Worm (Caenorhabditis elegans) whole organism, L4 larva: ENCODE measurements around the gene Y38H6C.24.

ENCODE experiments used
- F44E2.7 ChIP-seq: fragments of 200-800 bp; sonication (Bioruptor generic); IDR thresholded peaks from 2 replicates; pipeline ENCODE4 v2.1.2; 2022; ENCODE audit warnings: missing genetic modification characterization, missing compliant biosample characterization
- R02D3.7 ChIP-seq: fragments of 150-350 bp; sonication (generic microtip); optimal IDR thresholded peaks from 3 replicates; lab custom pipeline; 2014; ENCODE audit warnings: missing biosample characterization, missing genetic modification characterization
- Y105C5A.15 ChIP-seq: fragments of 200-800 bp; sonication (Bioruptor generic); IDR thresholded peaks from 2 replicates; pipeline ENCODE4 v1.3.6; 2022; ENCODE audit warnings: missing genetic modification characterization, missing compliant biosample characterization
- aha-1 ChIP-seq: fragments of 150-350 bp; peaks from one replicate; lab custom pipeline; 2014; ENCODE audit warnings: missing biosample characterization, missing genetic modification characterization
- ceh-28 ChIP-seq: fragments of 150-350 bp; optimal IDR thresholded peaks from 2 replicates; lab custom pipeline; 2014; ENCODE audit warnings: missing biosample characterization, missing genetic modification reagents, missing genetic modification characterization
- ceh-32 ChIP-seq: sonication (generic microtip); optimal IDR thresholded peaks from 2 replicates; lab custom pipeline; 2016; ENCODE audit warnings: mild to moderate bottlenecking, missing genetic modification characterization, missing compliant biosample characterization; ENCODE audit not compliant: poor library complexity
- ceh-44 ChIP-seq: fragments of 200-800 bp; sonication (Bioruptor generic); IDR thresholded peaks from 2 replicates; pipeline ENCODE4 v1.3.6; 2022; ENCODE audit warnings: missing genetic modification reagents, missing genetic modification characterization, missing compliant biosample characterization
- ceh-62 ChIP-seq: sonication (generic microtip); optimal IDR thresholded peaks from 2 replicates; lab custom pipeline; 2017; ENCODE audit warnings: missing biosample characterization, missing genetic modification characterization
- ctbp-1 ChIP-seq: fragments of 200-800 bp; sonication (Bioruptor generic); IDR thresholded peaks from 2 replicates; pipeline ENCODE4 v1.3.6; 2022; ENCODE audit warnings: missing genetic modification reagents, missing genetic modification characterization, missing compliant biosample characterization
- daf-19 ChIP-seq: fragments of 200-800 bp; sonication (Bioruptor generic); conservative IDR thresholded peaks from 2 replicates; pipeline ENCODE4 v1.3.6; 2022; ENCODE audit warnings: missing genetic modification characterization, missing compliant biosample characterization
- dpl-1 ChIP-seq: fragments of 150-350 bp; optimal IDR thresholded peaks from 2 replicates; lab custom pipeline; 2014; ENCODE audit warnings: missing biosample characterization, missing genetic modification reagents, missing genetic modification characterization
- duxl-1 ChIP-seq: sonication (generic microtip); optimal IDR thresholded peaks from 2 replicates; lab custom pipeline; 2016; ENCODE audit warnings: mild to moderate bottlenecking, missing genetic modification characterization, moderate library complexity, missing compliant biosample characterization; ENCODE audit not compliant: poor library complexity
- dve-1 ChIP-seq: sonication (generic microtip); optimal IDR thresholded peaks from 2 replicates; lab custom pipeline; 2017; ENCODE audit warnings: antibody characterized with exemption, mild to moderate bottlenecking, missing genetic modification characterization, missing compliant biosample characterization; ENCODE audit not compliant: insufficient read depth
- egl-27 ChIP-seq: sonication (generic microtip); optimal IDR thresholded peaks from 3 replicates; lab custom pipeline; 2017; ENCODE audit warnings: missing biosample characterization, missing genetic modification reagents, missing genetic modification characterization
- egl-43 ChIP-seq: fragments of 200-800 bp; sonication (Bioruptor generic); IDR thresholded peaks from 2 replicates; pipeline ENCODE4 v1.3.6; 2022; ENCODE audit warnings: missing genetic modification reagents, missing genetic modification characterization, missing compliant biosample characterization
- hif-1 ChIP-seq, 2 experiments: sonication (generic microtip); optimal IDR thresholded peaks; 2 replicates each; lab custom pipeline; 2016 to 2017; ENCODE audit warnings: missing compliant biosample characterization in 2 of 2, missing genetic modification characterization in 2 of 2, missing genetic modification reagents in 2 of 2, missing genotype in 2 of 2, mild to moderate bottlenecking in 1 of 2
- hlh-11 ChIP-seq: fragments of 200-800 bp; sonication (Bioruptor generic); optimal IDR thresholded peaks from 2 replicates; lab custom pipeline; 2018; ENCODE audit warnings: mild to moderate bottlenecking, missing genetic modification characterization, missing compliant biosample characterization
- hlh-30 ChIP-seq: sonication (generic microtip); optimal IDR thresholded peaks from 2 replicates; lab custom pipeline; 2017; ENCODE audit warnings: antibody characterized with exemption, mild to moderate bottlenecking, missing genetic modification characterization, missing compliant biosample characterization; ENCODE audit not compliant: insufficient read depth
- lim-7 ChIP-seq: fragments of 200-800 bp; sonication (Bioruptor generic); IDR thresholded peaks from 2 replicates; pipeline ENCODE4 v1.3.6; 2022; ENCODE audit warnings: missing genetic modification characterization, missing compliant biosample characterization
- lin-38 ChIP-seq: fragments of 200-800 bp; sonication (Bioruptor generic); IDR thresholded peaks from 2 replicates; pipeline ENCODE4 v1.3.6; 2022; ENCODE audit warnings: missing genetic modification reagents, missing genetic modification characterization, missing compliant biosample characterization
- lin-39 ChIP-seq: fragments of 150-350 bp; optimal IDR thresholded peaks from 2 replicates; lab custom pipeline; 2014; ENCODE audit warnings: missing biosample characterization, missing genetic modification reagents, missing genetic modification characterization
- lsy-2 ChIP-seq, 2 experiments: fragments of 150-350 bp in 1 of 2; sonication (generic microtip) in 1 of 2; optimal IDR thresholded peaks; 2 replicates each; lab custom pipeline; 2014 to 2017; ENCODE audit warnings: missing biosample characterization in 2 of 2, missing genetic modification characterization in 2 of 2
- mdl-1 ChIP-seq, 2 experiments: fragments of 150-350 bp in 1 of 2; sonication (generic microtip) in 1 of 2; optimal IDR thresholded peaks; 2 replicates each; lab custom pipeline; 2014 to 2017; ENCODE audit warnings: missing biosample characterization in 2 of 2, missing genetic modification characterization in 2 of 2
- mdt-29 ChIP-seq: fragments of 200-800 bp; sonication (Bioruptor generic); IDR thresholded peaks from 2 replicates; pipeline ENCODE4 v1.3.6; 2022; ENCODE audit warnings: missing genetic modification reagents, missing genetic modification characterization, missing compliant biosample characterization
- mep-1 ChIP-seq: fragments of 150-350 bp; sonication (generic microtip); optimal IDR thresholded peaks from 3 replicates; lab custom pipeline; 2014; ENCODE audit warnings: missing biosample characterization, missing genetic modification characterization
- mes-2 ChIP-seq: sonication (generic microtip); optimal IDR thresholded peaks from 2 replicates; lab custom pipeline; 2016; ENCODE audit warnings: missing genotype, mild to moderate bottlenecking, missing genetic modification characterization, missing compliant biosample characterization; ENCODE audit not compliant: poor library complexity, severe bottlenecking
- nhr-102 ChIP-seq: sonication (generic microtip); optimal IDR thresholded peaks from 2 replicates; lab custom pipeline; 2016; ENCODE audit warnings: mild to moderate bottlenecking, missing genetic modification characterization, moderate library complexity, missing compliant biosample characterization
- nhr-11 ChIP-seq: fragments of 150-350 bp; optimal IDR thresholded peaks from 2 replicates; lab custom pipeline; 2014; ENCODE audit warnings: missing biosample characterization, missing genetic modification characterization
- nhr-25 ChIP-seq: sonication (generic microtip); optimal IDR thresholded peaks from 2 replicates; lab custom pipeline; 2017; ENCODE audit warnings: missing genetic modification characterization, mild to moderate bottlenecking, missing compliant biosample characterization, antibody characterized with exemption, moderate library complexity, borderline replicate concordance; ENCODE audit not compliant: insufficient read depth
- nhr-28 ChIP-seq: fragments of 150-350 bp; optimal IDR thresholded peaks from 2 replicates; lab custom pipeline; 2014; ENCODE audit warnings: missing biosample characterization, missing genetic modification characterization
- nhr-41 ChIP-seq: fragments of 200-800 bp; sonication (Bioruptor generic); IDR thresholded peaks from 2 replicates; pipeline ENCODE4 v1.3.6; 2022; ENCODE audit warnings: missing genetic modification reagents, missing genetic modification characterization, missing compliant biosample characterization
- nhr-6 ChIP-seq: fragments of 150-350 bp; optimal IDR thresholded peaks from 2 replicates; lab custom pipeline; 2014; ENCODE audit warnings: missing biosample characterization, missing genetic modification characterization
- nhr-77 ChIP-seq: fragments of 150-350 bp; optimal IDR thresholded peaks from 2 replicates; lab custom pipeline; 2014; ENCODE audit warnings: missing biosample characterization, missing genetic modification characterization
- pha-4 ChIP-seq, 2 experiments: fragments of 150-350 bp in 1 of 2; fragments of 200-800 bp in 1 of 2; sonication (Bioruptor generic) in 1 of 2; IDR thresholded peaks in 1 of 2; optimal IDR thresholded peaks in 1 of 2; 2 replicates each; pipeline versions ENCODE4 v1.3.6 to Lab custom; 2014 to 2022; ENCODE audit warnings: missing genetic modification characterization in 2 of 2, missing genetic modification reagents in 2 of 2, missing biosample characterization in 1 of 2, missing compliant biosample characterization in 1 of 2
- php-3 ChIP-seq: fragments of 200-800 bp; sonication (Bioruptor generic); IDR thresholded peaks from 2 replicates; pipeline ENCODE4 v1.3.6; 2022; ENCODE audit warnings: missing genetic modification reagents, missing genetic modification characterization, missing compliant biosample characterization
- rbr-2 ChIP-seq: sonication (generic microtip); optimal IDR thresholded peaks from 2 replicates; lab custom pipeline; 2016; ENCODE audit warnings: missing genotype, missing genetic modification characterization, missing compliant biosample characterization
- spr-3 ChIP-seq: fragments of 200-800 bp; sonication (Bioruptor generic); optimal IDR thresholded peaks from 2 replicates; lab custom pipeline; 2018; ENCODE audit warnings: mild to moderate bottlenecking, missing genetic modification characterization, missing compliant biosample characterization
- tra-1 ChIP-seq: fragments of 200-800 bp; sonication (Bioruptor generic); IDR thresholded peaks from 2 replicates; pipeline ENCODE4 v1.3.6; 2022; ENCODE audit warnings: missing genetic modification reagents, missing genetic modification characterization, missing compliant biosample characterization
- unc-130 ChIP-seq: sonication (generic microtip); optimal IDR thresholded peaks from 2 replicates; lab custom pipeline; 2016; ENCODE audit warnings: missing genetic modification reagents, missing genetic modification characterization, missing compliant biosample characterization
- zip-11 ChIP-seq: fragments of 200-800 bp; sonication (Bioruptor generic); IDR thresholded peaks from 2 replicates; pipeline ENCODE4 v1.3.6; 2022; ENCODE audit warnings: missing genetic modification characterization, missing compliant biosample characterization
- ztf-11 ChIP-seq: fragments of 150-350 bp; optimal IDR thresholded peaks from 2 replicates; lab custom pipeline; 2014; ENCODE audit warnings: missing biosample characterization, missing genetic modification characterization
- ztf-7 ChIP-seq: fragments of 150-350 bp; optimal IDR thresholded peaks from 2 replicates; lab custom pipeline; 2014; ENCODE audit warnings: missing biosample characterization, missing genetic modification characterization

Gene Y38H6C.24

ce11 chrV:20476981-20477380 is 49.3 kb upstream of the Y38H6C.24 start:
- TF ChIP-seq nhr-102 (tag; lab: Kevin White, UChicago) = no peak
- peak in 1 of 2 experiments; percentile 50 for TF ChIP-seq lsy-2 (tag; optimal IDR thresholded peaks at IDR 0.05; lab: Kevin White, UChicago)

ce11 chrV:20479013-20479739 is 47.1 kb upstream of the Y38H6C.24 start, which contains the start of the genes calf-1 and rpl-2:
calf-1 (minus strand) TSS chrV:20479089.
rpl-2 (plus strand) TSS chrV:20479689.
- TF ChIP-seq mes-2 (peak; percentile 82), dpl-1 (peak; percentile 55), rbr-2 (tag; lab: Kevin White, UChicago) (peak; percentile 22), egl-27 (tag; lab: Kevin White, UChicago) (no peak), egl-43 (no peak), nhr-6 (tag; lab: Kevin White, UChicago) (peak; percentile 26), hlh-11 (peak; percentile 55), hlh-30 (tag; lab: Kevin White, UChicago) (peak; percentile 68), nhr-11 (tag; lab: Kevin White, UChicago) (peak; percentile 23), aha-1 (tag; lab: Kevin White, UChicago) (peak; percentile 94), lin-39 (tag; lab: Kevin White, UChicago) (no peak), spr-3 (GFP tag; lab: Kevin White, UChicago) (no peak), mep-1 (tag; lab: Kevin White, UChicago) (peak; percentile 69), nhr-28 (tag; lab: Kevin White, UChicago) (peak; percentile 21), hif-1 (tag; optimal IDR thresholded peaks at IDR 0.05; lab: Kevin White, UChicago) (peak in 1 of 2 experiments; percentile 43), dve-1 (tag; lab: Kevin White, UChicago) (peak; percentile 55), pha-4 (GFP tag; IDR thresholded peaks at IDR 0.05; lab: Robert Waterston, UW) (0 out of 2 replicates have a peak, but pooled peaks have one; percentile 49), pha-4 (tag; optimal IDR thresholded peaks at IDR 0.05; lab: Kevin White, UChicago) (no peak), php-3 (no peak), lsy-2 (tag; optimal IDR thresholded peaks at IDR 0.05; lab: Kevin White, UChicago) (peak; percentile 0 to 73), R02D3.7 (tag; lab: Kevin White, UChicago) (peak; percentile 73), unc-130 (GFP tag; lab: Kevin White, UChicago) (peak; percentile 23), ceh-32 (tag; lab: Kevin White, UChicago) (no peak), mdl-1 (tag; optimal IDR thresholded peaks at IDR 0.05; lab: Kevin White, UChicago) (peak in 1 of 2 experiments; percentile 2), lin-38 (GFP tag; lab: Robert Waterston, UW) (peak; percentile 44; the same call in 1 of the 2 replicates), nhr-77 (tag; lab: Kevin White, UChicago) (peak; percentile 29)

- peak; percentile 82; the same call in 1 of the 2 replicates for TF ChIP-seq F44E2.7
Observed at ce11 chrV:20480227-20480626, 46.0 kb upstream of the Y38H6C.24 start.

- TF ChIP-seq ceh-28 (tag; lab: Kevin White, UChicago) (no peak), ztf-11 (tag; lab: Kevin White, UChicago) (no peak), nhr-25 (tag; lab: Kevin White, UChicago) (no peak), lin-38 (GFP tag; lab: Robert Waterston, UW) (0 out of 2 replicates have a peak, but pooled peaks have one; percentile 21), egl-43 (0 out of 2 replicates have a peak, but pooled peaks have one; percentile 17), Y105C5A.15 (GFP tag; lab: Robert Waterston, UW) (0 out of 2 replicates have a peak, but pooled peaks have one; percentile 49), spr-3 (GFP tag; lab: Kevin White, UChicago) (no peak), daf-19 (GFP tag; lab: Robert Waterston, UW) (no peak), ztf-7 (tag; lab: Kevin White, UChicago) (no peak), ceh-62 (tag; lab: Kevin White, UChicago) (no peak), ctbp-1 (GFP tag; lab: Robert Waterston, UW) (no peak), nhr-41 (GFP tag; lab: Robert Waterston, UW) (no peak), F44E2.7 (0 out of 2 replicates have a peak, but pooled peaks have one; percentile 74), mdt-29 (GFP tag; lab: Robert Waterston, UW) (no peak), tra-1 (GFP tag; lab: Robert Waterston, UW) (0 out of 2 replicates have a peak, but pooled peaks have one; percentile 6), zip-11 (GFP tag; lab: Robert Waterston, UW) (no peak), lim-7 (GFP tag; lab: Robert Waterston, UW) (no peak), ceh-44 (no peak), egl-27 (tag; lab: Kevin White, UChicago) (no peak), duxl-1 (no peak)
Observed at ce11 chrV:20480790-20481189, 45.4 kb upstream of the Y38H6C.24 start.
